Worm (Caenorhabditis elegans) whole organism, early embryonic: Measurements from ENCODE around the gene set-21.
"Not testable (repeated sequence)": the region's sequence is repeated elsewhere in the genome, so short reads cannot be mapped to it uniquely, and the experiment has no call there.

Source experiments
- B0310.2 ChIP-seq: sonication (generic microtip); optimal IDR thresholded peaks from 2 replicates; lab custom pipeline; 2016; ENCODE audit warnings: mild to moderate bottlenecking, missing genetic modification characterization, missing compliant biosample characterization
- F13C5.2 ChIP-seq: sonication (generic microtip); optimal IDR thresholded peaks from 2 replicates; lab custom pipeline; 2017; ENCODE audit warnings: mild to moderate bottlenecking, missing genetic modification characterization, inconsistent platforms, missing compliant biosample characterization
- aly-1 ChIP-seq: sonication (generic microtip); optimal IDR thresholded peaks from 2 replicates; lab custom pipeline; 2016; ENCODE audit warnings: missing genetic modification characterization, missing compliant biosample characterization
- ama-1 ChIP-seq: fragments of 150-350 bp; optimal IDR thresholded peaks from 2 replicates; lab custom pipeline; 2014
- ceh-13 ChIP-seq: fragments of 200-800 bp; sonication (Bioruptor generic); optimal IDR thresholded peaks from 2 replicates; lab custom pipeline; 2018; ENCODE audit warnings: mild to moderate bottlenecking, missing genetic modification characterization, missing compliant biosample characterization
- ceh-36 ChIP-seq: sonication (generic microtip); optimal IDR thresholded peaks from 2 replicates; lab custom pipeline; 2016; ENCODE audit warnings: missing genetic modification characterization, inconsistent platforms, missing compliant biosample characterization
- ets-7 ChIP-seq: sonication (generic microtip); optimal IDR thresholded peaks from 2 replicates; lab custom pipeline; 2016; ENCODE audit warnings: missing genotype, missing genetic modification characterization, missing compliant biosample characterization
- flt-1 ChIP-seq: fragments of 200-800 bp; sonication (Bioruptor generic); IDR thresholded peaks from 2 replicates; pipeline ENCODE4 v1.3.6; 2022; ENCODE audit warnings: missing genetic modification characterization, missing compliant biosample characterization
- hmbx-1 ChIP-seq: sonication (generic microtip); optimal IDR thresholded peaks from 2 replicates; lab custom pipeline; 2016; ENCODE audit warnings: mild to moderate bottlenecking, missing genetic modification characterization, missing compliant biosample characterization
- hmg-4 ChIP-seq: fragments of 200-800 bp; sonication (Bioruptor generic); optimal IDR thresholded peaks from 2 replicates; lab custom pipeline; 2018; ENCODE audit warnings: mild to moderate bottlenecking, missing genetic modification characterization, missing compliant biosample characterization
- hnd-1 ChIP-seq: sonication (generic microtip); optimal IDR thresholded peaks from 2 replicates; lab custom pipeline; 2016; ENCODE audit warnings: missing genetic modification characterization, missing compliant biosample characterization
- pes-1 ChIP-seq: fragments of 200-800 bp; sonication (Bioruptor generic); IDR thresholded peaks from 2 replicates; pipeline ENCODE4 v1.3.6; 2022; ENCODE audit warnings: missing genetic modification reagents, missing genetic modification characterization, missing compliant biosample characterization
- scrt-1 ChIP-seq: fragments of 200-800 bp; sonication (Bioruptor generic); IDR thresholded peaks from 2 replicates; pipeline ENCODE4 v1.3.6; 2022; ENCODE audit warnings: missing genetic modification characterization, missing compliant biosample characterization
- sea-1 ChIP-seq: fragments of 200-800 bp; sonication (Bioruptor generic); conservative IDR thresholded peaks from 2 replicates; pipeline ENCODE4 v1.3.6; 2022; ENCODE audit warnings: missing genetic modification characterization, missing compliant biosample characterization
- tbx-11 ChIP-seq: fragments of 200-800 bp; sonication (Bioruptor generic); IDR thresholded peaks from 2 replicates; pipeline ENCODE4 v1.3.6; 2022; ENCODE audit warnings: missing genetic modification characterization, missing compliant biosample characterization
- tbx-37 ChIP-seq: fragments of 200-800 bp; sonication (Bioruptor generic); conservative IDR thresholded peaks from 2 replicates; pipeline ENCODE4 v1.3.6; 2022; ENCODE audit warnings: missing genetic modification reagents, missing genetic modification characterization, missing compliant biosample characterization
- tra-4 ChIP-seq: sonication (generic microtip); optimal IDR thresholded peaks from 2 replicates; lab custom pipeline; 2017; ENCODE audit warnings: missing genetic modification characterization, missing compliant biosample characterization

set-21 gene

ce11 chrIV:4390438-4390894, at the start of gene set-21, which contains the start of gene rpl-7A:
set-21 (plus strand) TSS chrIV:4390844.
rpl-7A (minus strand) TSS chrIV:4390590.
- TF ChIP-seq flt-1 (GFP tag; lab: Robert Waterston, UW) (peak; percentile 52), sea-1 (GFP tag; lab: Robert Waterston, UW) (peak; percentile 74; the same call in 1 of the 2 replicates), hmg-4 (GFP tag; lab: Kevin White, UChicago) (peak; percentile 57), ceh-13 (GFP tag; lab: Kevin White, UChicago) (no peak), tra-4 (tag; lab: Kevin White, UChicago) (no peak), tbx-37 (peak; percentile 51), B0310.2 (tag; lab: Kevin White, UChicago) (peak; percentile 18), F13C5.2 (tag; lab: Kevin White, UChicago) (peak; percentile 86), tbx-11 (GFP tag; lab: Robert Waterston, UW) (no peak), pes-1 (peak; percentile 74), scrt-1 (GFP tag; lab: Robert Waterston, UW) (0 out of 2 replicates have a peak, but pooled peaks have one; percentile 28), ama-1 (no peak), hnd-1 (tag; lab: Kevin White, UChicago) (no peak)

ce11 chrIV:4344828-4345227, 45.8 kb upstream of the set-21 start:
- TF ChIP-seq tra-4 (tag; lab: Kevin White, UChicago): no peak
- no peak for TF ChIP-seq hnd-1 (tag; lab: Kevin White, UChicago)
- no peak for TF ChIP-seq aly-1 (tag; lab: Kevin White, UChicago)
- TF ChIP-seq sea-1 (GFP tag; lab: Robert Waterston, UW): no peak

- TF ChIP-seq ets-7 (tag; lab: Kevin White, UChicago): no peak
- TF ChIP-seq hmbx-1 (tag; lab: Kevin White, UChicago): no peak
- TF ChIP-seq ama-1: no peak
- TF ChIP-seq scrt-1 (GFP tag; lab: Robert Waterston, UW): no peak
- TF ChIP-seq hmg-4 (GFP tag; lab: Kevin White, UChicago): no peak
- no peak for TF ChIP-seq sea-1 (GFP tag; lab: Robert Waterston, UW)
- TF ChIP-seq B0310.2 (tag; lab: Kevin White, UChicago): no peak
- no peak for TF ChIP-seq F13C5.2 (tag; lab: Kevin White, UChicago)
- TF ChIP-seq tra-4 (tag; lab: Kevin White, UChicago): no peak
- no peak for TF ChIP-seq ceh-36
- TF ChIP-seq tbx-37: no peak
- TF ChIP-seq tbx-11 (GFP tag; lab: Robert Waterston, UW): no peak
- no peak for TF ChIP-seq pes-1
- TF ChIP-seq ceh-13 (GFP tag; lab: Kevin White, UChicago): no peak
- TF ChIP-seq hnd-1 (tag; lab: Kevin White, UChicago): no peak
Measured at ce11 chrIV:4346512-4346911, 44.1 kb upstream of the set-21 start, which contains the start of gene oac-52. oac-52 (minus strand) TSS chrIV:4346612.

- TF ChIP-seq pes-1 (0 out of 2 replicates have a peak, but pooled peaks have one; percentile 24), flt-1 (GFP tag; lab: Robert Waterston, UW) (no peak), ama-1 (peak; percentile 53)
Measured at ce11 chrIV:4347578-4348003, 43.1 kb upstream of the set-21 start.

ce11 chrIV:4348146-4348545, 42.5 kb upstream of the set-21 start, which contains the start of gene W03B1.5:
W03B1.5 (plus strand) TSS chrIV:4348446.
- TF ChIP-seq ama-1; F13C5.2 (tag; lab: Kevin White, UChicago); tbx-11 (GFP tag; lab: Robert Waterston, UW): not testable (repeated sequence)

ce11 chrIV:4356879-4357278, 33.8 kb upstream of the set-21 start, which contains the start of gene W03B1.9:
W03B1.9 (minus strand) TSS chrIV:4356979.
- TF ChIP-seq tbx-11 (GFP tag; lab: Robert Waterston, UW) (no peak), flt-1 (GFP tag; lab: Robert Waterston, UW) (no peak)

ce11 chrIV:4357296-4357695, 33.3 kb upstream of the set-21 start, which contains the start of gene sars-2:
sars-2 (plus strand) TSS chrIV:4357636.
- TF ChIP-seq hmg-4 (GFP tag; lab: Kevin White, UChicago) (no peak), ceh-13 (GFP tag; lab: Kevin White, UChicago) (no peak), scrt-1 (GFP tag; lab: Robert Waterston, UW) (no peak), tra-4 (tag; lab: Kevin White, UChicago) (no peak), ets-7 (tag; lab: Kevin White, UChicago) (no peak), flt-1 (GFP tag; lab: Robert Waterston, UW) (no peak), aly-1 (tag; lab: Kevin White, UChicago) (no peak), ceh-36 (no peak)

ce11 chrIV:4359653-4360052, 31.0 kb upstream of the set-21 start, which contains the start of gene F55F10.3:
F55F10.3 (plus strand) TSS chrIV:4359953.
- TF ChIP-seq flt-1 (GFP tag; lab: Robert Waterston, UW): no peak
- TF ChIP-seq ceh-36: no peak
- no peak for TF ChIP-seq tra-4 (tag; lab: Kevin White, UChicago)
- TF ChIP-seq ceh-13 (GFP tag; lab: Kevin White, UChicago): no peak
- no peak for TF ChIP-seq hmg-4 (GFP tag; lab: Kevin White, UChicago)
- TF ChIP-seq tbx-11 (GFP tag; lab: Robert Waterston, UW): no peak
- TF ChIP-seq B0310.2 (tag; lab: Kevin White, UChicago): no peak
- no peak for TF ChIP-seq hnd-1 (tag; lab: Kevin White, UChicago)
- no peak for TF ChIP-seq aly-1 (tag; lab: Kevin White, UChicago)
- TF ChIP-seq ets-7 (tag; lab: Kevin White, UChicago): no peak
- no peak for TF ChIP-seq F13C5.2 (tag; lab: Kevin White, UChicago)
- TF ChIP-seq ama-1: no peak
- no peak for TF ChIP-seq tbx-37
- no peak for TF ChIP-seq pes-1
- no peak for TF ChIP-seq scrt-1 (GFP tag; lab: Robert Waterston, UW)
- TF ChIP-seq sea-1 (GFP tag; lab: Robert Waterston, UW): no peak
- TF ChIP-seq hmbx-1 (tag; lab: Kevin White, UChicago): no peak
